Worm (Caenorhabditis elegans): ENCODE measurements around the gene msp-79.

- TF ChIP-seq mdl-1 (tag; optimal IDR thresholded peaks at IDR 0.05) (no peak), snpc-4 (tag; optimal IDR thresholded peaks at IDR 0.05) (no peak), nhr-76 (tag; optimal IDR thresholded peaks at IDR 0.05) (no peak), gei-8 (GFP tag; optimal IDR thresholded peaks at IDR 0.05) (no peak)
These were observed 32.7 kb upstream of the msp-79 start for ce11 chrIV:9799664-9800063.

All from whole organism, L4 larva.